Worm (Caenorhabditis elegans): ENCODE results near the gene srh-11.

The srh-11 gene

ce11 chrX:8341675-8342074, 22.8 kb upstream of the srh-11 start, which contains the start of gene F55E10.1:
F55E10.1 (plus strand) TSS chrX:8341975.
- TF ChIP-seq attf-6 (GFP tag; IDR thresholded peaks at IDR 0.05), result no peak
- no peak for TF ChIP-seq him-1 (tag; optimal IDR thresholded peaks at IDR 0.05)
- no peak for TF ChIP-seq lin-40 (tag; optimal IDR thresholded peaks at IDR 0.05)
- no peak for TF ChIP-seq repo-1 (tag; optimal IDR thresholded peaks at IDR 0.05)
- TF ChIP-seq mel-28 (tag; optimal IDR thresholded peaks at IDR 0.05; ENCODE audit: borderline replicate concordance), result no peak
- TF ChIP-seq ceh-91 (GFP tag; IDR thresholded peaks at IDR 0.05), result no peak
- TF ChIP-seq unc-62 (GFP tag; optimal IDR thresholded peaks at IDR 0.05), result no peak

DNA sequence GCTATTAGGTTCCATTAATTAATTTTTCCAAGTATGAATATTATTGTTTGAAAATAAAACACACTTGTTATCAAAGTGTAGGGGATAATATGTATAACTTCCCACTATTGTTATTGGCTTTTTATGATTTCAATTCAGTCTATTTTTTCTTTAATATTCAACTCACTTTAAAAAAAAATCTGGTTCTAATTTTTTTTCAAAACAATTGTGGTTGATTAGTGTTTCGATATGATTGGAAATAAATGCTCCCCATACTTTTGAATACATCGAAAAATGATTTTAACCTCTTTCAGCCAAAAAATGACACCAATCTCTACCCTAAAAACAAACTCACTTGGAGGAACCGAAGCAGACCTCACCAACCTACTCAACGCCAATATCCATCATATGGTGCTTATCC, 21.5 kb upstream of the srh-11 start, which contains the start of gene F55E10.2:
Gene F55E10.2, plus strand, starts transcription at position 301 of the 400 bp plus-strand sequence.
- no peak for TF ChIP-seq lin-40 (tag; optimal IDR thresholded peaks at IDR 0.05)
- no peak for TF ChIP-seq sea-2 (GFP tag; IDR thresholded peaks at IDR 0.05)
- TF ChIP-seq nhr-80 (tag; optimal IDR thresholded peaks at IDR 0.05), result no peak
- no peak for TF ChIP-seq lin-35 (GFP tag; optimal IDR thresholded peaks at IDR 0.05)
- no peak for TF ChIP-seq rpc-1 (optimal IDR thresholded peaks at IDR 0.05)
- TF ChIP-seq rpc-1 (tag; optimal IDR thresholded peaks at IDR 0.05), result no peak

DNA sequence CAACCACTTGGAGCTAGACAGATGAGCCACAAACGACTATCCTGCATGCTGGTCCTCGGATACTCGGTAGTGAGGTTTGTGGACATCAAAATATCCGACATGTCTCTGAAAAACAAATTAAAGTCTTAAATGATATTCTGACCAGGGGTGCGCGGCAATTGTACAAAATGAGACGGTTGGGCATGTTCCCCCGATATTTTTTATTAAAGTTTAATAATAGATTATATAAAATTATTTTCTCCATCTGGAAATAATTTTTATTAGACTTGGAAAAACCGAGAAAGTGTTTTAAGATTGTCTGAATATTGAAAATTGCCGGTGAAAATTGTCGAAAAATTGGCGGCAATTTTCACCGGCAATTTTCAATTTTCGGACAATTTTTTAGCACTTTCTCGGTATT, 8.9 kb upstream of the srh-11 start, which contains the start of gene F55E10.4:
Gene F55E10.4, minus strand, starts transcription at position 101 of the 400 bp plus-strand sequence.
- TF ChIP-seq snpc-4 (GFP tag; optimal IDR thresholded peaks at IDR 0.05) (no peak), snpc-4 (tag; optimal IDR thresholded peaks at IDR 0.05) (no peak), cebp-2 (GFP tag; IDR thresholded peaks at IDR 0.05) (no peak), ztf-26 (tag; optimal IDR thresholded peaks at IDR 0.05) (no peak), hrde-1 (tag; optimal IDR thresholded peaks at IDR 0.05; ENCODE audit: borderline replicate concordance) (no peak), egl-18 (GFP tag; IDR thresholded peaks at IDR 0.05) (no peak), ztf-25 (GFP tag; IDR thresholded peaks at IDR 0.05) (no peak), him-1 (tag; optimal IDR thresholded peaks at IDR 0.05) (no peak), D2030.7 (GFP tag; IDR thresholded peaks at IDR 0.05) (no peak), Y53G8AR.9 (GFP tag; conservative IDR thresholded peaks at IDR 0.05) (no peak), snpc-1.3 (tag; optimal IDR thresholded peaks at IDR 0.05; ENCODE audit: insufficient read depth) (no peak), efl-1 (GFP tag; optimal IDR thresholded peaks at IDR 0.05) (no peak), attf-6 (GFP tag; IDR thresholded peaks at IDR 0.05) (no peak), tlf-1 (GFP tag; optimal IDR thresholded peaks at IDR 0.05) (no peak), mel-28 (tag; optimal IDR thresholded peaks at IDR 0.05; ENCODE audit: borderline replicate concordance) (no peak), ztf-28 (GFP tag; IDR thresholded peaks at IDR 0.05) (no peak), F57A8.1 (GFP tag; optimal IDR thresholded peaks at IDR 0.05) (no peak), F10E7.11 (tag; optimal IDR thresholded peaks at IDR 0.05) (no peak), rcor-1 (GFP tag; IDR thresholded peaks at IDR 0.05) (no peak)

ce11 chrX:8326394-8326793, 7.5 kb upstream of the srh-11 start, which contains the start of gene R09F10.8:
R09F10.8 (minus strand) TSS chrX:8326451.
- TF ChIP-seq F10E7.11 (tag; optimal IDR thresholded peaks at IDR 0.05) (no peak), efl-1 (GFP tag; optimal IDR thresholded peaks at IDR 0.05) (peak; percentile 32), ceh-40 (GFP tag; IDR thresholded peaks at IDR 0.05) (no peak), F22D6.2 (tag; optimal IDR thresholded peaks at IDR 0.05) (no peak), madf-6 (GFP tag; IDR thresholded peaks at IDR 0.05) (peak; percentile 45; the same call in 1 of the 2 replicates), dox-1 (GFP tag; IDR thresholded peaks at IDR 0.05) (peak; percentile 41; the same call in 1 of the 2 replicates)

DNA sequence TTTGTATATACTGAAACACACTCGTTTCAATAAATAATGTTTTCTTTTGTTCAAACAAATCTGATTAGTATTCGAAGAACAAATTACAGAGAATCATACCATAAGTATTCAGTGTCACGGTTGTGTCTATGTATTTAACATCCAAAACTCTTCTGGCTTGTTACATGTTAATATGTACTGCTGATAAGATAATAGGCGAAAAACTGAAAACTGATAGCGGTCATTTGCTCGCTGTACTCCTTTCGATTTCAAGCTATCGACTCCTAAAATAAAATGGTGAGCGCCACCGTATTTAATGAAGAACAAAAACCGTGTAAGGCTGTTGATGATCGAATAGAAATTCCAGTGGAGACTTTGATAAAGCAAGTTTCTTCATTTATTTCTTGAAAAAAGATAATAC, 4.5 kb upstream of the srh-11 start, which contains the start of gene R09F10.1:
Gene R09F10.1, plus strand, starts transcription at position 222 of the 400 bp plus-strand sequence.
- TF ChIP-seq nhr-80 (tag; optimal IDR thresholded peaks at IDR 0.05), result peak; percentile 72
- TF ChIP-seq mxl-1 (tag; optimal IDR thresholded peaks at IDR 0.05), result no peak
- peak; percentile 14; the same call in 1 of the 2 replicates for TF ChIP-seq dox-1 (GFP tag; IDR thresholded peaks at IDR 0.05)
